Worm (Caenorhabditis elegans): Measurements from ENCODE around the gene lgc-57.

lgc-57 gene

ce11 chrII:10680614-10681013 lies 14.2 kb upstream of the lgc-57 start:
- TF ChIP-seq unc-62 (GFP tag; optimal IDR thresholded peaks at IDR 0.05) = no peak

DNA sequence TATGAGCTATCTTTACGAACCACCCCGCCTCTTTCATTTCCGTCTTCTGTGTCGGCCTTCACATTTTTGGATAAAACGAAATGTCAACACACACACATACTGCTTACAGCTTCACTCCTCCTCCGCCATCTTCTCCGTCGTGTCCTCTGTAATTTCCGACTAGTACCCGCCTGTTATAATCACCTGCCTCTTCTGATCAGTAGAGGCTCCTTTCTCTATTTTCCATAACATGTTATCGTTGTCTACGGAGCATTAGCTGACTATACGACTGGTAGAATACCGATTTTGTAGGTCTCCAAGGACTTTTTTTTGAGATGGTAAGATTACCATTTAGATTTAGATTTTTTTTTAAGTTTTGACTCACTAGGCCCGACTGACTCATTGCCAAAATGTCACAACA lies 9.9 kb upstream of the lgc-57 start:
- no peak for TF ChIP-seq unc-62 (GFP tag; optimal IDR thresholded peaks at IDR 0.05)

- TF ChIP-seq unc-62 (GFP tag; optimal IDR thresholded peaks at IDR 0.05) = no peak
These were observed 1.2 kb upstream of the lgc-57 start, which contains the start of gene gbh-1 for ce11 chrII:10693655-10694054. TSS of gene gbh-1 (minus strand) at chrII:10693803.

- TF ChIP-seq unc-62 (GFP tag; optimal IDR thresholded peaks at IDR 0.05) = no peak
These were observed 1.2 kb downstream of the lgc-57 start for ce11 chrII:10696060-10696459.

- no peak for TF ChIP-seq unc-62 (GFP tag; optimal IDR thresholded peaks at IDR 0.05)
These were observed 9.0 kb downstream of the lgc-57 start, which contains the start of gene col-79 for ce11 chrII:10703594-10704384. TSS of gene col-79 (plus strand) at chrII:10703613.

- TF ChIP-seq unc-62 (GFP tag; optimal IDR thresholded peaks at IDR 0.05) = no peak
These were observed 9.9 kb downstream of the lgc-57 start, which contains the start of gene col-39 for ce11 chrII:10704575-10705170. TSS of gene col-39 (plus strand) at chrII:10704916.

DNA sequence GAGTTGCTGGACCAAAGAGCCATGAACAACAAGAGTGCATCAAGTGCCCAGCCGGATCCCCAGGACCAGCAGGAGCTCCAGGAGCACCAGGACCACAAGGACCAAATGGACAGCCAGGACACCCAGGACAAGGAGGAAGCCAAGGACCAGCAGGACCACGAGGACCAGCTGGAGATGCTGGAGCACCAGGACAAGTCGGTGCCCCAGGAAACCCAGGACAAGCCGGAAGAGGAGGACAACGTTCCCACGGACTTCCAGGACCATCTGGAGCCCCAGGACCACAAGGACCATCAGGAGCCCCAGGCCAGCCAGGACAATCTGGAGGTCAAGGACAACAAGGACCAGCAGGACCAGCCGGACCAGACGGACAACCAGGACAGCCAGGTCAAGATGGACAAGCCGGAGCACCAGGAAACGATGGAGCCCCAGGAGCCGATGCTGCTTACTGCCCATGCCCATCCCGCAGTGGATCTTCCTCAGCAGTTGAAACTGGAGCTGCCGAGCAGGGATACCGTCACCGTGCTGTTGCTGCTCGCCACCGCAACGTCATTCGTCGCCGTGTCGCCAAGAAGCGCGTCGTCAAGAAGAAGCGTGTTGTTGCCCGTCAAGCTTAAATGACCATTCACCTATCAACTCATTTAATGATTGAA lies 10.7 kb downstream of the lgc-57 start:
- no peak for TF ChIP-seq unc-62 (GFP tag; optimal IDR thresholded peaks at IDR 0.05)

DNA sequence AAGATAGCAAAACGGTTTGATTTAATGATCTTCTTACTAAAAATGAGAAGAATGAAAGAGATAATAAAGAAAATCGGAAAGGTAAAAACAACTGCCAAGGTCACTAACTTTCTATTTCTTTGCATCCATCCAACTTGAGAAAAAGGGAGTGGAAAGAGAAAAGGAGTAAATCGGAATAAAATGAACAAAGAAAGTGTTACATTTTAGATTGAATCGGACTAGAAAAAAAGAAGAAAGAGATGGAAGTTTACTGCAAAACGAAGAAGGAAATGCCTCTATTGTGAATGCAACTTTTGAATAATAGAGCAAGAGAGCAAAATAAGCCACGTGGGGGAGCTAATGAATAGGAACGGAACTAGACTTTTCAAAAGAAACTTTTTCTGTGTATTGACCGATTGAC lies 11.2 kb downstream of the lgc-57 start:
- no peak for TF ChIP-seq unc-62 (GFP tag; optimal IDR thresholded peaks at IDR 0.05)

DNA sequence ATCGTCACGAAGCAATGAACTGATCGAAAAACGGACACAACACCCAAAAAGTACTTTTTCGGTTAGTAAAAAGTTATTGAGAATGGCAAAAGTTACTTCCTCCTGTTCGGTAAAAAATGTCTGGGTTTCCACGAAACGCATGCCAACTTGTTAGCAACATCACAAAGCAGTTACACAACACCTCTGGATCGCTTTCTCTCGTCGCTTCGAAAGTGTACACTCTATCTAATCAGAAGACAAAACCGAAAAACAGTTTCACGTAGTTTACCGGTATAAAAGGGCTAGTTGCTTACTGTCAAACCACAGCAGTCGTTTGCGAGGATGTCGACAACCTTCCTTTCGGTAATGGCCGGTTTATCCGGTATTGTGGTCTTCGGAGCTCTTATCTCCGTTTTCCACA lies 12.1 kb downstream of the lgc-57 start, which contains the start of gene col-80:
col-80 (plus strand) TSS at position 301 of the 400 bp plus-strand sequence.
- TF ChIP-seq unc-62 (GFP tag; optimal IDR thresholded peaks at IDR 0.05) = no peak

DNA sequence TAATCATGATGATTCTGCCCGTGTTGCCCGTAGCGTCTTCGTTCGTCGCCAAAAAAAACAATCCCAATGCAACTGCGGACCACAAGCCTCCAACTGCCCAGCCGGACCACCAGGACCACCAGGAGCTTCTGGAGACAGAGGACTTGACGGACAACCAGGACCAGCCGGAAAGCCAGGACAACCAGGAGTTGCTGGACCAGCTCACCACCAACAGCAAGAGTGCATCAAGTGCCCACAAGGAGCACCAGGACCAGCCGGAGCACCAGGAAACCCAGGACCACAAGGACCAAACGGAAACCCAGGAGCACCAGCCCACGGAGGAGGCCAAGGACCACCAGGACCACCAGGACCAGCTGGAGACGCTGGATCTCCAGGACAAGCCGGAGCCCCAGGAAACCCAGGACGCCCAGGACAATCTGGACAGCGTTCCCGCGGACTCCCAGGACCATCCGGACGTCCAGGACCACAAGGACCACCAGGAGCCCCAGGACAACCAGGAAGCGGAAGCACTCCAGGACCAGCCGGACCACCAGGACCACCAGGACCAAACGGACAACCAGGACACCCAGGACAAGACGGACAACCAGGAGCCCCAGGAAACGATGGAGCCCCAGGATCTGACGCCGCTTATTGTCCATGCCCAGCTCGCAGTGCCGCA lies 12.8 kb downstream of the lgc-57 start:
- no peak for TF ChIP-seq unc-62 (GFP tag; optimal IDR thresholded peaks at IDR 0.05)

DNA sequence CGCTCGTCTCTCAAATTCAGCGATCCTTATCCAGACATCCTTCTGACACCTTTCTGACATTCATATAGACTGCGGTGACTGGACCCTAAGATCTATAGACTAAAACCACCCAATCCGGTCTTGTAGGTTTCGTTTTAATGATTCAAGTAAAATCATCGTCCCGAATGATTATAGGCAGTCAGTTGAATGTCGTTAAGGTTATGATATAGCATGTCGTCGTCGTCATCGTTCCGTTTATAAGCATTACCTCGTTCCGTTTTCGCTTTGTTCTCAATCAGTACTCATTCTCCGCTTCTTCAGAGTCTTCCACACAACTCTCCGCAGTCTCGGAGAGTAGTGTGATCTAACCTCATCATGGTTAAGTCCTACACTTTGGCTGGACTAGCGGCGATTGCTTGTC lies 13.8 kb downstream of the lgc-57 start, which contains the start of gene bli-1:
bli-1 (plus strand) TSS at position 301 of the 400 bp plus-strand sequence.
- TF ChIP-seq unc-62 (GFP tag; optimal IDR thresholded peaks at IDR 0.05) = no peak

ce11 chrII:10714262-10714933 lies 19.6 kb downstream of the lgc-57 start, which contains the start of the genes dph-2 and C09G5.7:
TSS of gene dph-2 (minus strand) at chrII:10714297.
TSS of gene C09G5.7 (plus strand) at chrII:10714883.
- TF ChIP-seq unc-62 (GFP tag; optimal IDR thresholded peaks at IDR 0.05) = no peak

- TF ChIP-seq unc-62 (GFP tag; optimal IDR thresholded peaks at IDR 0.05) = no peak
These were observed 22.3 kb downstream of the lgc-57 start, which contains the start of gene C09G5.13 for ce11 chrII:10717124-10717523. TSS of gene C09G5.13 (plus strand) at chrII:10717424.

DNA sequence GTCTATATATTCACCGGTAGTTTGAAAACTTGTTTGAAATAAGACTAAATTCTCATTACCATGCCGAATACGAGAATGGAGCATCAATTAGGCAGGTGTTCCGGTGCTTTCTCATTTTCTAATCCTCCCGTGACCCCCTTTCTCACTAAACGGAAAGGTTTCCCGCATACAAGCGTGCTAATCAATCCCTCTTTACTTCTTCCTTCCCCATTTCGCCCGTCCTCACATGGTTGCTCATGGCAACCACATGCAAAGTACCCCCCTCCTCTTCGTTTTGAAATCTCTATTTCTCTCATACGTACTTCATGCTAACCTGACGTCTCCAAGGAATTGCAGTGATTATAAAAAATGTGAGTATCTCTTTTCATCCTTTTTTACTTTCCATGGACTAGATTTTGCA lies 25.1 kb downstream of the lgc-57 start, which contains the start of gene mks-5:
mks-5 (plus strand) TSS at position 301 of the 400 bp plus-strand sequence.
- no peak for TF ChIP-seq unc-62 (GFP tag; optimal IDR thresholded peaks at IDR 0.05)

DNA sequence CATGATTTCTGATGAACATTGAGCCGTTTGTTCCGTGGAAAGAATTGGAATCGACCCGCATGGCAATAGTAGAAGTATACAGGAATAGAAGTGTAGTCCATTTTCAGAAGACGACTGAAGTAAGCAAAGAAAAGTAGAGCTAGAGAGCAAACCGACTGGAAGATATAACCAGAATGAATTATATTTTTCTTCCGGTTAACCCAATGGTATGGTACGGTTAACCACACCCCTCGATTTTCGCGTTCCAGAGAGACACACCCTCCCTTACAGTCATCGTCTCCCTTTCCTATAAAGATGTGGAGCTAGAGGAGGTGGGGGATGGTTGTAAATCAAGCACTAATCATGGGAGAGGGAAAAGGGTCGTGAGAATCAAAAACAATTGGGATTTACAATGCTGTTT lies 28.3 kb downstream of the lgc-57 start, which contains the start of gene C09G5.14:
C09G5.14 (minus strand) TSS at position 101 of the 400 bp plus-strand sequence.
- TF ChIP-seq unc-62 (GFP tag; optimal IDR thresholded peaks at IDR 0.05) = no peak
